Fruit fly (Drosophila melanogaster): ENCODE results near the gene CG6138.

The CG6138 gene

DNA sequence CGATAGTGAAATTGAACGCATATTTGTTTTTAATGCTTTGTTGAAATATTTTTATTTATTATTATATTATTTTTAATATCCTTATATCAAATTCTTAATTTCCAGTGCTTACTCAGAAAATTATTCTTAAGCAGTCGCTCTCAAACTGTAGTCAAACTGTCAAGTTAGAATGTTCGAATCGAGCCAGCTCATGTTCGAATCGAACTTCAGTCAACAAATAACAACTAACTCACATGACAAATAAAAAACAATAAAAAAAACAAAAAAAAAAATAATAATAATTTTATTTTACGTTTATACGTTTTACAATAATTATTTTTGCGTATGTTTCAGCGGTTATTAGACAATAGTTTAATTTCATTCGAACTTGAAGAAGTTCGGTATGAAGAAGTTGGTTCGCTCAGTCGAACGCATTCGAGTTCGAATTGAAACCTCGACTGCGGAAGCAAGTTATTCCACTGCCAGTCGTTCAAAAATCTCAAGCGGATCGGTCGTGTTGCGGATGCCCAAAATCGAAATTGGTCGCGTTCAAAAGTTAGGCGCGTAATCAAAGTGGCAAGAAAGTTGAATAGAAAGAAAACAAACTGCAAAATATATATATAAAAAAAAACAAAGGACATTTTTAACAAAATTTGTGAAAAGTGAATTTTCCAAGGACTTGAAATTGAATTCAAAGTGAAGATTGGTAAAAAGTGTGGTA lies 22.5 kb upstream of the CG6138 start, which contains the start of gene Trim9 (continued):
- TF ChIP-seq HLH3B (GFP tag; IDR thresholded peaks at IDR 0.05) (peak; percentile 4; the same call in 1 of the 2 replicates), Opbp (GFP tag; IDR thresholded peaks at IDR 0.05; ENCODE audit: partially characterized antibody) (peak; percentile 58; the same call in 1 of the 3 replicates), E2f2 (GFP tag; IDR thresholded peaks at IDR 0.05) (peak; percentile 73), sens (GFP tag) (peak; percentile 73), eve (GFP tag; optimal IDR thresholded peaks at IDR 0.05) (peak in 1 of 2 experiments; percentile 1), CG8290 (GFP tag; optimal IDR thresholded peaks at IDR 0.05) (no peak), CG8290 (tag; optimal IDR thresholded peaks at IDR 0.05) (peak in 1 of 2 experiments; percentile 29), knrl (GFP tag; IDR thresholded peaks at IDR 0.05; ENCODE audit: partially characterized antibody) (peak; percentile 14; the same call in 1 of the 3 replicates), CG15601 (tag; optimal IDR thresholded peaks at IDR 0.05) (peak; percentile 85), CG10959 (GFP tag; IDR thresholded peaks at IDR 0.05) (no peak), HLHmδ (GFP tag; optimal IDR thresholded peaks at IDR 0.05) (peak; percentile 37), Dp (GFP tag; optimal IDR thresholded peaks at IDR 0.05) (peak; percentile 55), CG6791 (GFP tag; IDR thresholded peaks at IDR 0.05; ENCODE audit: partially characterized antibody) (peak; percentile 11; the same call in 1 of the 3 replicates), CG17612 (GFP tag; IDR thresholded peaks at IDR 0.05) (no peak), CG3065 (GFP tag; optimal IDR thresholded peaks at IDR 0.05) (no peak), CG6654 (GFP tag; optimal IDR thresholded peaks at IDR 0.05) (peak; percentile 79)

DNA sequence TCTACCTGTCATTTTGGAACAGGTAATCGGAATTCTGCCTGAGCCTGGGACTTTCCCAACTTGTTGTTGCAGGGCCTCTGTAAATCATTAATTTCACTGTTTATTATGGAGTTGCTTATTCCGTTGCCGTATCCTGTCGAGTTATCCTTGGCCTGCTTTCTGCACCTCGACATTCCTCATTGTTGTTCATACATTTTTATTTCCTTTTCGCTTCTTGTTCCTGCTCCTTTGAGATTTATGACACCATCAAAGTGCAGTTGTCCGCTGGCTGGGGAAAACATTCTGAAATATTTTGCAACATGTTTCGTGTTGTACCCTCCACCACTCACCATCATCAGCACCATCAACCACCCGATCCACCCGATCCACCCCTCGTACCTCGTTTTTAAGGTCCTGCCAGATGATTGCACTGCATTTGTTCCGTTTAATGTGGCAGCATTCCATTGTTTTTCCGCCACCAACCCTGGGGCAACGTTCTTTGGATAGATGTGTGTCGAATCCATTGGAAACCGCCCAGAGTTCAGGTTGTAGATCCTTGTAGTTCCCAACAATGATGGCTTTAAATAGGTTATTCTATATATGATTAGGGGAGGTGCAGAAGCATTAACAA lies 18.1 kb upstream of the CG6138 start:
- TF ChIP-seq pros (GFP tag; optimal IDR thresholded peaks at IDR 0.05) (peak; percentile 87), CG10959 (GFP tag; IDR thresholded peaks at IDR 0.05) (no peak), CG14710 (tag; optimal IDR thresholded peaks at IDR 0.05) (no peak), CG31365 (tag; optimal IDR thresholded peaks at IDR 0.05) (no peak), CG10366 (GFP tag; IDR thresholded peaks at IDR 0.05) (no peak), C15 (GFP tag; IDR thresholded peaks at IDR 0.05) (no peak), CG4360 (GFP tag; IDR thresholded peaks at IDR 0.05) (peak; percentile 44; the same call in 1 of the 2 replicates), CG10543 (GFP tag; optimal IDR thresholded peaks at IDR 0.05) (no peak), HLH3B (GFP tag; IDR thresholded peaks at IDR 0.05) (no peak), Meics (GFP tag; optimal IDR thresholded peaks at IDR 0.05) (no peak), nerfin-1 (tag; optimal IDR thresholded peaks at IDR 0.05) (peak; percentile 88), CG12391 (tag; optimal IDR thresholded peaks at IDR 0.05) (no peak), Nf-YB (GFP tag; optimal IDR thresholded peaks at IDR 0.05) (no peak), Max (GFP tag; optimal IDR thresholded peaks at IDR 0.05) (no peak), MBD-R2 (GFP tag; IDR thresholded peaks at IDR 0.05) (no peak), Ets97D (GFP tag; optimal IDR thresholded peaks at IDR 0.05) (no peak), CG2712 (tag; optimal IDR thresholded peaks at IDR 0.05) (no peak), tll (GFP tag; optimal IDR thresholded peaks at IDR 0.05) (peak in 1 of 2 experiments; percentile 74), D (optimal IDR thresholded peaks at IDR 0.05) (peak; percentile 89), D (GFP tag; optimal IDR thresholded peaks at IDR 0.05) (no peak), emc (GFP tag; optimal IDR thresholded peaks at IDR 0.05) (no peak), CG2889 (GFP tag; IDR thresholded peaks at IDR 0.05) (no peak), ssp (GFP tag; IDR thresholded peaks at IDR 0.05) (no peak), kni (GFP tag; optimal IDR thresholded peaks at IDR 0.05) (peak; percentile 47), CG15479 (GFP tag; optimal IDR thresholded peaks at IDR 0.05) (peak; percentile 36), CG5180 (GFP tag; optimal IDR thresholded peaks at IDR 0.05) (peak; percentile 41), CG11504 (tag; optimal IDR thresholded peaks at IDR 0.05) (peak; percentile 10), gsb-n (tag; optimal IDR thresholded peaks at IDR 0.05) (peak; percentile 91), zen (tag; optimal IDR thresholded peaks at IDR 0.05) (peak; percentile 30), Ada2b (GFP tag; IDR thresholded peaks at IDR 0.05) (no peak), CG10274 (GFP tag; optimal IDR thresholded peaks at IDR 0.05) (no peak), Stat92E (GFP tag; optimal IDR thresholded peaks at IDR 0.05) (no peak), CG31441 (GFP tag; IDR thresholded peaks at IDR 0.05) (no peak)

Data from whole organism, embryonic.